Fruit fly (Drosophila melanogaster): ENCODE data around the gene Ir94c.
A peak's percentile ranks its signal among the peaks of the same experiment; 100 is the strongest.

Ir94c gene

DNA sequence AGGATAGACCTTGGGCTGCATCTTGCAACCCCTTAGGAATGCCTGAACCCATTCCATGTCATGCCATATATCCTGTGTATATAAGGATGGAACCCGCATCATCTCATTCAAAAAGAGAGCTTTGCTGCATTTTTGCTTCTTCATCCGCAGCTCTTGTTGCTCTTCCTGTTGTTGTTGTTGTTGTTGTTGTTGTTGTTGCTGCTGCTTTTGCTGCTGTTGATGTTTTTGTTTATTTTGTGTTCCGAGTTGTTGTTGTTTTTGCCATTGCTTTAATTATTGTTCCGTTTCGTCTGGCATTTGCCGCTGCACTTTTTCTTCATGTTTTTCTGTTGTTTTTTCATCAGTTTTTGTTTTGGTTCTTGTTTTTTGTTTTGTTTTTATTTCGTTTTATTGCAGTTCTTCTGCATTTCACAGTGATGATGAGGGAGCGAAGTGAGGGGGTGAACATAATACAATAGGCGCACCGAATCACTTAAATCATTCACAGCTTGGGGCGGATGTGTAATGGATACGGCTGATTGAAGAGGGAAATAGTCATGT is 20.7 kb upstream of the Ir94c start:
- peak; percentile 14 for TF ChIP-seq CG17801 (GFP tag; optimal IDR thresholded peaks at IDR 0.05; ENCODE audit: partially characterized antibody)

DNA sequence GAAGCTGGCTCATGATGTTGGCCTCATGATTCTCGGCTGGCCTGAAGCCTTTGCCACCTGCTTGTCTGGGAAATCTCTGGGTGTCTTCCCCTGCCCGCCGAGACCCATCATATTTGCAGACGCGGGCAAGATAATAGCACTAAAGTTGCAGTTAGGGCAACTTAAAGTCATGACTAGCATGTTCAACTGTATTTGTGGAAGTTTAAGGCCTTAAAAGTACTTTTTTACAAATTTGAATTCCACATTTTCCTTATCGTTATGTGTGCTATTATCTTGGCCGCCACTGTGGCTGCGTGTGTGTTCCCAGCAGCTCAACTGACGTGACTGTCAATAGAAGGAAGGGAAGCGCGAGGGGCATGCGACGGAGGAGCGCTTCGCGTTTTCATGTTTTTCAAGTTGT is 19.9 kb upstream of the Ir94c start:
- TF ChIP-seq CG17801 (GFP tag; optimal IDR thresholded peaks at IDR 0.05; ENCODE audit: partially characterized antibody) = no peak

DNA sequence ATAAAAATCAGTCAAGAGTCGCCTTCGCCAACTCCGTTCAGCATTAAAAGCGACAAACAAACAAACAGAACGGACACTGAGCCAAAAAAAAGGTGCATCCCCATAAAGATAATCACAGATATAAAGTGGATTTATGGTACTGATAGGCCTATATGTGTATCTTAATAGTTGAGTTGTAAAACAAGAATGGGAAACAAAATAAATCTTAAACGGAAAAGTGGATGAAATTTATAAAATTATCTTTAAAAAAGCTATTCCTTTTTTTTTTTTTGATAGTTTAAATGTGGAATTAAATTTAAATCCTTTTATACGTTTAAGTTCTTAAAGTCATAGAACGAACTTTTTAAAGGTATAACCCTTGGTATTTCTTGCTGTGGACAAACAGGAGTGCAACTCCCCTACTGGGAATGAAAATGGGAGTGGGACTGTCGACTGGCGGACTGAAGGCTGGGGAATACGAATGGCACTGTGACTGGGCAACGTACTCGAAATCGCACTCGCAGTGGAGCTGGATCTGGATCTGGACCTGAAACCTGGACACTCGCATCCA is 17.8 kb upstream of the Ir94c start:
- TF ChIP-seq CG17801 (GFP tag; optimal IDR thresholded peaks at IDR 0.05; ENCODE audit: partially characterized antibody) = no peak

DNA sequence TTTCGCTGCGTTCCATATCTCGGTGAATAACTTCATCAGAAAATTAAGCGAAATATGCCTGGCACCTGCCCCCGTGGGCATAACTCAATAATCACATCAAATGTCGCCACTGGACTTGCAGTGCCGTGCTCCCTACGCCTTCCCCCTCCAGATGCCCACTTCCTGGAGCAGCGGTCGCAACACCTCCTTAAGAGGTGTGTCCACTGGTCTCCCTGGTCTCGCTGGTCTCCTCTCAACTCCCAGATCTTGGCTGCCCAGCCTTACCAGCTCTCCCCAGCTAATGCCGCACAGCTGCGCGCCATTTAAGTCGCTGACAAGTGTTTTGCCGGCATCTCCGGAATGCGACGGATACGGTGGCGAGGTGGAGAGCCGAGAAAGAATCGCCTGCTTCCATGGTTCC is 16.2 kb upstream of the Ir94c start:
- TF ChIP-seq CG17801 (GFP tag; optimal IDR thresholded peaks at IDR 0.05; ENCODE audit: partially characterized antibody) = no peak

DNA sequence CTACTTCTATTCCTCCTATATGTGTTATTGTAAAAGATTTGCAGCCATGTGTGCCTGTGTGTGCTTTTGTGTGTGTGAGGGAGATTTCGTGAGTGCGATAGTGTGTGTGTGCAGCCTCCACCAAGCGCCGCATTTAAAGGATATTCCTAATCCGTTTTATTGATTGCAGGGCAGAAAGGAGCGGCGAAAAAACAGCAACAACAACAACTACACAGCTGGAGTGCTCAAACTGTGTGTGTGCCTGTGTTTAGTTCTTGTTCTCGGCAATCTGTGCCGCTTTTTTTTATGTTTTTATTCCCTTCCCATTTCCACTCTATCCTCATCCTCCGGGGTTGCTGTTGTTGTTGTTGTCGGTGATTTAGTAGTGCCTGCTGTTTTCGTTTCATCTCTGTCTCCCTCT is 15.2 kb upstream of the Ir94c start:
- TF ChIP-seq CG17801 (GFP tag; optimal IDR thresholded peaks at IDR 0.05; ENCODE audit: partially characterized antibody) = no peak

DNA sequence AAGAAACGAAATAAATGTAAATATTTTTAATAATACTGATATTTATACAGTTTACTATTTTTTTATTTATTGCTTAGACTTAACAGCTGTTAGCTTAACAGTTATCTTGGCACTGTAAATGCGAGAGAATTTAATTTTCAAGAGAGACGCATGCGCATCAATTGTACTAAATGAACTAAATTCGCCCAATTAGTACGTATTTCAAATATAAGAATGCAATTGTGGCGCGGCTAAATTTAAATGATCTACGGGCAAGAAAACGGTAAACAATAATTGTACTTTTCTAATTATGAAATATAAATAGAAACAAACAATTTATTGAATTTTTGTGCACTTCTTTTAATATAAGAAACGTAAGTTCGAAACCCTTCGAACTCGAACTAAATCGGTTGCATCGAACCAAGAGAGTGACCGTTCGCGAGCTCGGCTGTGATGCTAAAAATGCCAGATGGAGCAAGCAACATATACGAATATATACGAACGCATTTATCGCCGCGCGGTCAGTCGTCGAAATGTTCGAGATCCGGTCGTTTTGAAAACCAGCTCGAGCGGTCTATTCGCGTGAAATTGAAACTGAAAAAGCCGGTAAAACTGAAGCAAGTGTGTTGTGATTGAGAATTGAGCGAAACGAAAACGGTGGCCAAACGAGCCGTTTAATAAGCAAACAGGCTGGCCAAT is 14.2 kb upstream of the Ir94c start, which contains the start of gene SKIP:
SKIP (plus strand) TSS at position 494 of the 678 bp plus-strand sequence.
- no peak for TF ChIP-seq CG17801 (GFP tag; optimal IDR thresholded peaks at IDR 0.05; ENCODE audit: partially characterized antibody)

DNA sequence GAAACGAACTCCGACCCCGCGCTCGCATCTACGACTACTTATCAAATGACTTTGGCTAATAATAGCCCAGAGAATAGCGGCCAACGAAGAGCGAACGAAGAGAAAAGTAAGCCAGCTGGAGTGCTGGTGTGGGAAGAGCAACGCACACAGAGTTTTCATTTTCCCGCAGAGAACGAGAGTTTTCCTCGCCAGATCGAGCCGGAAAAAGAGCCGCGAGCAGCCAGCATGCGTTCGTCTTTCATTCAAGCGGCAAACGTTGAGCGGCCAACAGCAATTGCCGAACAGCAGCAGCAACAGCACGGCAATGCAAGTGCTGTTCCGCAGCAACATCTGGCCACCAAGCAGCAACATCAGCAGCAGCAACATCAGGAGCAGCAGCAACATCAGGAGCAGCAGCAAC is 5.6 kb upstream of the Ir94c start:
- no peak for TF ChIP-seq CG17801 (GFP tag; optimal IDR thresholded peaks at IDR 0.05; ENCODE audit: partially characterized antibody)

DNA sequence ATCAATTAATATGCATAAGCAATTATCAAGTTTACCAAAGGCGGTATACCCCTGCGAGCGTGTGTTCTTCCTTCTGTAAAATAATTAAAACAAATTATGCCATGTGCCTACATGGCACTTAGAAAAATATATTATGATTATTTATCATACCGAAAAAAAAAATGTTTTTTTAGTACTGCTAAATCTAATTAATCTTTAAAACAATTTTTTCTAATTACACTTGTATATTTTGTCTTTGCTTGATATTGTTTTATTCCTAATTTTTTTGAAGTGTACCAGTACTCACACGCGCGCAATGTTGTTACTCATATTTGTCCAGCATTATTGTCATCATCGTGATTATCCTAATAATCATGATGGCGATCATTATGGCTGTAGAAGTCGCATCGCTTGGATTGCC is 4.1 kb upstream of the Ir94c start:
- TF ChIP-seq CG17801 (GFP tag; optimal IDR thresholded peaks at IDR 0.05; ENCODE audit: partially characterized antibody) = no peak

DNA sequence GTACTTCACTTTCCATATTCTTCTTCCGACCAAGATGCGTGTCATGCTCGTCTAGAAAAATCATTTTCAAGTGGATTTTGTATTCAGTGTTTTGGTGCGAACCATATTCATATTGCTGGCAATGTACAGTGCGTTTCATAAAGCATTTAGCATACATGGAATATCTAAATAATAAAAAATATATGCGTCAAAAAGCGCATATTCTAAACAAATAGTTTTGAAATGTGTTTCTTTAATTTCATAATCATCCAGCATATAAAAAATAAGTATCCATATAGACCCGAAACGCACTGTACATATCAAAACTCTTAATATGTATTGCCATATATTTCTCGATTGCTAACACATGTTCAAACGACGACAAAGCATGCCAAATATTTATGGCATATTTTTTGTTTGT is 2.0 kb upstream of the Ir94c start:
- TF ChIP-seq CG17801 (GFP tag; optimal IDR thresholded peaks at IDR 0.05; ENCODE audit: partially characterized antibody) = no peak

DNA sequence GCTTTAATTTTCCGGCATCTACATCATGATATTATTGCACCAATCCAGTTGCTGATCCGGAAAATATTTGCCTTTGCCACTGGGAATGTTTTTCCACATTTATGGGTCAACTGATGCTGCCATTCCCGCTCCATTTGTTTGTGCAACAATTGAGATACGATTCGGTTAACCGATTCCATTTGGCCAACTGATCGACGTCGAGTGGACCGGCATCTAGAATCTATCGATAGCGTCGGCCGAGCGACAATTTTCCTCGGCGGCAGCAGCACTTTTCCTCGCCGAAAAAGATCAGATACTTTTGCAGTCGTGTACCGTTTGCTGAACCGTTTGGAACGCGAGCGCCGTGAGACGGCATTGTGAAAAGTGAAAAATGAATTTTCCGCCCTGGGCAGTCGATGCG is 507 bp upstream of the Ir94c start, which contains the start of gene CG42390:
CG42390 (plus strand) TSS at position 301 of the 400 bp plus-strand sequence.
- no peak for TF ChIP-seq CG17801 (GFP tag; optimal IDR thresholded peaks at IDR 0.05; ENCODE audit: partially characterized antibody)

DNA sequence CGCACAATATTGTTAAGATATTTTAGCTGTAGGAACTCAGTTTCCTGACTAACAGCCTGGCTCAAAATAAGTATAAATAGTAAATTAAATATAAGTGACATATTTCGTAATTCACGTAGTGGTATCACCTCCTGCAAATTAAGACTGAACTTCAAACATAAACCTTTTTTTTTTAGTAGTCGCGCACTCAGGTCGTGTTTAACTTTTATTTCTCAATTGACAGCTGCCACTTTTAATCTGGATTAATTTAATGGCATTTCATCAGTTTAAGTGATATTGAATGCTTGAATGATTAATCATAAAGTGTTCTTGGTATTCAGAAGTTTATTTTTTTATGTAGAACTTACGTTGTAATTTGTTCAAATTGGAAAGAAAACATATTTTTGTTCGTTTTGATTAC is 2.1 kb downstream of the Ir94c start, which contains the start of gene Ir94b:
Ir94b (minus strand) TSS at position 101 of the 400 bp plus-strand sequence.
- TF ChIP-seq CG17801 (GFP tag; optimal IDR thresholded peaks at IDR 0.05; ENCODE audit: partially characterized antibody) = no peak

DNA sequence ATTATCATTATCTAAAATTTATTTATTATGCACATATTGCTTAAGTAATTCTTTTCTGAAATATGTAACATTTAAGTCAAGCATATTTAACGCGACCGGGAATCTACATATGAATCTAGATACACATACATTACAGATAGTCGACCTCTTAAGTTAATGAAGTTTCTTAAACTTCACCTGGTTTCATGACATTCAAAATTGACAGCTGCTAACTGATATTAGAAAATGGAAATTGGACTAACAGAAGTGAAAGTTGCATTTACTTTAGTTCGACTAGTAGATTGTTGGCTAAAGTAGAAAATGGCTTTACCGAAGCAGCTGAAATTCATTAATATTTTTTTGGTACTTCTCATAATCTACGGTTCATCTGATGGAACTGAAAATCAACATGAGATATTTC is 6.1 kb downstream of the Ir94c start, which contains the start of gene Ir94a:
Ir94a (plus strand) TSS at position 301 of the 400 bp plus-strand sequence.
- no peak for TF ChIP-seq CG17801 (GFP tag; optimal IDR thresholded peaks at IDR 0.05; ENCODE audit: partially characterized antibody)

DNA sequence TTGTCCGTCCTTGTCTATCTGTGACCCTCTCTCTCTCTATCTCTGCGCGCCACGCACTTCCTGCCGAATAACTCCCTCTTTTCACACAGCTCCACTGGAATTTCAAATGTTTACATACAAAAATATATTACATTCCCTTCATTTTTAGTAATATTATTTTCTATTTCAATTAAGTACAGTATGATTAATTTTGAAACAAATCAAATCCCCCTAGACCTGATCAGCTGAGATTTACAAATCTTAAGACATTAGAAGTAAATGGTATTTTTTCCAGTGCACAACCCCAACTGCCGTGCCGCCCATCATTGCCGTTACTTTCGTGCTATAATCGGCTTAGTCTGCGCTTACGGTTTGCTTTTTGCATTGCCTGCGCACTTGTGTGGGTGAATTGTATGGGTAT is 10.9 kb downstream of the Ir94c start:
- no peak for TF ChIP-seq CG17801 (GFP tag; optimal IDR thresholded peaks at IDR 0.05; ENCODE audit: partially characterized antibody)

DNA sequence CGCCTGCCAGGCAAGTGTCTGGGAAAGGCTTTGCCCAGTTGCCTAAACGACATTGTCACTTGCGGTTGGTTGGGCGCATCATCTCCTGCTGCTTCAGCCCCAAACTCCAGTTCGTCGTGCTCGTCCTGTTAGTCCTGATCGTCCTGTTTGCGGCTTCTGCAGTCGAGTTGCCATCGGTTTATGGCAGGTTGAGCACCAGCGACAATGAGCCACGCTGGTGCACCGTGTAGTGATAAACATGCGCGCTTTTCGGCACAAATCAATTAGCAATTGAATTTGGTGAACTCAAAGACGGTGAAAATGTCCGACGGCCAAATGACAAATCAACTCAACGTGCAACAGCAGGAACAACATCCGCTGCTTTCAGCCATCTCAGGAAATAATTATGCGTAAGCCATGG is 16.1 kb downstream of the Ir94c start, which contains the start of gene CG13407:
CG13407 (plus strand) TSS at position 301 of the 400 bp plus-strand sequence.
- TF ChIP-seq CG17801 (GFP tag; optimal IDR thresholded peaks at IDR 0.05; ENCODE audit: partially characterized antibody) = no peak

DNA sequence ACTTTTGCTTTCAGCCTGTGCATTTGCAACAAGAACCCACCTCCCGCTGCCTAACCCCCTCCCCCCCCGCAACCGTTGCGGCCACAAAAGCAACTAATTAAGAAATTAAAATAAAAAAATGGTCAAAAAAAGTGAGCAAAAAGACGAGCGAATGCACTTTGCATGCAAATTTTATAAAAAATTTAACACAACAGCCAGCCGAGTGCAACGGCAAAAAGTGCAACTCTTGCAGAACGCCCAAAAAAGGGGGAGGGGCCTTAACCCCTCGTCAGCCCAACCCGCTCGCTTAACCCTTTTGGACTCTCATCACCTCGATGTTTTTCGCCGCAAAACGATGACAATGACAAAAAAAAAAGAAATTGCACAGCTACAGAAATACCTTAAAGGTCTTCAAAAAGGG is 22.4 kb downstream of the Ir94c start:
- TF ChIP-seq CG17801 (GFP tag; optimal IDR thresholded peaks at IDR 0.05; ENCODE audit: partially characterized antibody) = peak; percentile 58

DNA sequence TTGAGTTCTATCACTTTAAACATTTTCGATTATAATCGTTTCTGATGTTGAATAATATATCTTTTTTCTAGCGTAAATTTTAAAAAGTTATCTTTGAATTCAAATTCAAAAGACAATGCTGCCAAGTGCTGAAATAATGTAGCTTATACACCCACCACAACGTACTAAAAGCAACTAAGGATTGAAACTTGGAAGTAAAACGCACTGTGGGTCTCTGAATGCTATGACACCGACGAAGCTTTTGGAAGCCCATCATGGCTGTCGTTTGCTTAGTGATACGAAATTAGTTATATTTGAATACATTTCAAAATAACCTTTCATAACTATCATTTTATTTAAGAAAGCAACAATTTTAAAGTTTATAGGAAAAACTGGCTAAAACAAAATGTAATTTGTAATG is 25.3 kb downstream of the Ir94c start:
- no peak for TF ChIP-seq CG17801 (GFP tag; optimal IDR thresholded peaks at IDR 0.05; ENCODE audit: partially characterized antibody)

All from ovary, adult (tissue).